Fruit fly (Drosophila melanogaster): ENCODE measurements around the gene CG11619.

Gene CG11619

dm6 chr3L:19018440-19018839 lies 30.3 kb upstream of the CG11619 start (continued):
- no peak for TF ChIP-seq CG13296 (GFP tag; optimal IDR thresholded peaks at IDR 0.05)
- TF ChIP-seq CG3163 (GFP tag; optimal IDR thresholded peaks at IDR 0.05), result no peak
- no peak for TF ChIP-seq bigmax (GFP tag; optimal IDR thresholded peaks at IDR 0.05)
- no peak for TF ChIP-seq HLHmδ (GFP tag; optimal IDR thresholded peaks at IDR 0.05)
- TF ChIP-seq sima (GFP tag; optimal IDR thresholded peaks at IDR 0.05), result no peak
- TF ChIP-seq Mes4 (GFP tag; optimal IDR thresholded peaks at IDR 0.05), result no peak
- TF ChIP-seq CG13424 (tag; optimal IDR thresholded peaks at IDR 0.05), result no peak
- no peak for TF ChIP-seq pho (GFP tag; optimal IDR thresholded peaks at IDR 0.05)
- TF ChIP-seq Atf6 (GFP tag; IDR thresholded peaks at IDR 0.05), result 0 out of 2 replicates have a peak, but pooled peaks have one; percentile 16
- no peak for TF ChIP-seq CG7271 (tag; optimal IDR thresholded peaks at IDR 0.05)
- peak; percentile 10 for TF ChIP-seq HHEX (GFP tag; optimal IDR thresholded peaks at IDR 0.05)
- TF ChIP-seq prd (optimal IDR thresholded peaks at IDR 0.05), result no peak
- TF ChIP-seq prd (GFP tag; IDR thresholded peaks at IDR 0.05), result 0 out of 3 replicates have a peak, but pooled peaks have one; percentile 11
- TF ChIP-seq CG8924 (tag; optimal IDR thresholded peaks at IDR 0.05), result no peak
- TF ChIP-seq CG12744 (GFP tag; optimal IDR thresholded peaks at IDR 0.05), result no peak
- TF ChIP-seq onecut (GFP tag; IDR thresholded peaks at IDR 0.05), result no peak
- peak; percentile 15 for TF ChIP-seq CG10543 (GFP tag; optimal IDR thresholded peaks at IDR 0.05)
- TF ChIP-seq CG2678 (tag; optimal IDR thresholded peaks at IDR 0.05), result no peak
- no peak for TF ChIP-seq lola (GFP tag; optimal IDR thresholded peaks at IDR 0.05)
- TF ChIP-seq CG3995 (GFP tag; optimal IDR thresholded peaks at IDR 0.05), result no peak
- peak; percentile 13 for TF ChIP-seq mirr (GFP tag; optimal IDR thresholded peaks at IDR 0.05)
- no peak for TF ChIP-seq CG18764 (GFP tag; optimal IDR thresholded peaks at IDR 0.05)
- TF ChIP-seq CG32767 (GFP tag; IDR thresholded peaks at IDR 0.05), result no peak
- TF ChIP-seq H2.0 (GFP tag; IDR thresholded peaks at IDR 0.05), result no peak
- peak; percentile 47 for TF ChIP-seq Med (GFP tag)
- TF ChIP-seq CG13775 (GFP tag; optimal IDR thresholded peaks at IDR 0.05), result no peak
- no peak for TF ChIP-seq dan (GFP tag; IDR thresholded peaks at IDR 0.05)
- TF ChIP-seq CG32772 (GFP tag; IDR thresholded peaks at IDR 0.05), result no peak
- TF ChIP-seq pb (GFP tag; optimal IDR thresholded peaks at IDR 0.05), result no peak
- TF ChIP-seq HmgD (GFP tag; optimal IDR thresholded peaks at IDR 0.05), result no peak
- TF ChIP-seq CG14860 (GFP tag; IDR thresholded peaks at IDR 0.05; ENCODE audit: partially characterized antibody), result no peak
- no peak for TF ChIP-seq Nf-YC (tag; optimal IDR thresholded peaks at IDR 0.05)
- TF ChIP-seq yki (optimal IDR thresholded peaks at IDR 0.05), result no peak
- TF ChIP-seq CG14441 (GFP tag; IDR thresholded peaks at IDR 0.05), result peak; percentile 36; the same call in 1 of the 2 replicates
- TF ChIP-seq CG3838 (GFP tag; optimal IDR thresholded peaks at IDR 0.05), result no peak
- TF ChIP-seq kay (GFP tag; optimal IDR thresholded peaks at IDR 0.05), result no peak
- peak; percentile 72 for TF ChIP-seq abd-A (tag; optimal IDR thresholded peaks at IDR 0.05)
- TF ChIP-seq Spps (tag; optimal IDR thresholded peaks at IDR 0.05), result no peak
- no peak for TF ChIP-seq CG1832 (GFP tag; optimal IDR thresholded peaks at IDR 0.05)
- no peak for TF ChIP-seq grau (tag; optimal IDR thresholded peaks at IDR 0.05)
- TF ChIP-seq otp (GFP tag; IDR thresholded peaks at IDR 0.05), result 0 out of 3 replicates have a peak, but pooled peaks have one; percentile 29
- no peak for TF ChIP-seq PHDP (tag; optimal IDR thresholded peaks at IDR 0.05)
- TF ChIP-seq aop (GFP tag; IDR thresholded peaks at IDR 0.05), result 0 out of 2 replicates have a peak, but pooled peaks have one; percentile 33
- no peak for TF ChIP-seq CG10366 (GFP tag; IDR thresholded peaks at IDR 0.05)
- TF ChIP-seq br (optimal IDR thresholded peaks at IDR 0.05), result no peak
- no peak for TF ChIP-seq CG8089 (GFP tag; optimal IDR thresholded peaks at IDR 0.05)
- no peak for TF ChIP-seq Lpt (GFP tag; optimal IDR thresholded peaks at IDR 0.05)
- TF ChIP-seq CG34224 (GFP tag; IDR thresholded peaks at IDR 0.05; ENCODE audit: partially characterized antibody), result no peak
- TF ChIP-seq ci (GFP tag; IDR thresholded peaks at IDR 0.05), result 0 out of 3 replicates have a peak, but pooled peaks have one; percentile 17
- TF ChIP-seq Lhr (GFP tag; optimal IDR thresholded peaks at IDR 0.05), result no peak
- TF ChIP-seq CG1603 (tag; optimal IDR thresholded peaks at IDR 0.05), result peak; percentile 27
- TF ChIP-seq pan (optimal IDR thresholded peaks at IDR 0.05), result no peak
- peak in 1 of 2 experiments; percentile 42 for TF ChIP-seq pan (GFP tag; optimal IDR thresholded peaks at IDR 0.05 in 1 of 2, IDR thresholded peaks at IDR 0.05 in 1 of 2)
